Fruit fly (Drosophila melanogaster) whole organism, adult: ENCODE results near the gene CG10154.

ENCODE experiments used
- CG14711 ChIP-seq: fragments of 200-800 bp; sonication (Bioruptor generic); optimal IDR thresholded peaks from 2 replicates; lab custom pipeline; 2018; ENCODE audit warnings: missing biosample characterization, mild to moderate bottlenecking, missing genetic modification characterization, moderate library complexity
- CG7101 ChIP-seq: fragments of 200-800 bp; sonication (Bioruptor generic); optimal IDR thresholded peaks from 2 replicates; lab custom pipeline; 2018; ENCODE audit warnings: missing biosample characterization, mild to moderate bottlenecking, missing genetic modification characterization, moderate library complexity
- Mnt ChIP-seq: fragments of 200-800 bp; sonication (Bioruptor generic); optimal IDR thresholded peaks from 2 replicates; lab custom pipeline; 2016; ENCODE audit warnings: missing biosample characterization, mild to moderate bottlenecking, missing genetic modification characterization
- cnc ChIP-seq, 2 experiments: fragments of >200 bp; optimal IDR thresholded peaks; 2 replicates each; lab custom pipeline; 2017
- kay ChIP-seq: fragments of 200-800 bp; sonication (Bioruptor generic); peaks from one replicate; lab custom pipeline; 2016; ENCODE audit warnings: missing biosample characterization, missing genetic modification characterization, borderline replicate concordance

- TF ChIP-seq cnc (optimal IDR thresholded peaks at IDR 0.05; lab: Kevin White, UChicago) = no peak
- TF ChIP-seq CG14711 (tag; lab: Kevin White, UChicago) = no peak
- no peak for TF ChIP-seq Mnt (GFP tag; lab: Kevin White, UChicago)
- no peak for TF ChIP-seq kay (GFP tag; lab: Kevin White, UChicago)
- TF ChIP-seq CG7101 (tag; lab: Kevin White, UChicago) = no peak
Observed at dm6 chr3L:13397656-13398055, 39.3 kb downstream of the CG10154 start.
